Worm (Caenorhabditis elegans) whole organism, L2 larva: ENCODE measurements around the gene F08C6.5.

ENCODE experiments used
- F13H6.1 ChIP-seq: sonication (generic microtip); optimal IDR thresholded peaks from 2 replicates; lab custom pipeline; 2016; ENCODE audit warnings: missing genetic modification characterization, missing compliant biosample characterization
- ceh-82 ChIP-seq: fragments of 150-350 bp; optimal IDR thresholded peaks from 2 replicates; lab custom pipeline; 2014; ENCODE audit warnings: missing biosample characterization, missing genetic modification characterization
- elt-1 ChIP-seq: fragments of 150-350 bp; optimal IDR thresholded peaks from 2 replicates; lab custom pipeline; 2014; ENCODE audit warnings: missing biosample characterization, missing genetic modification characterization
- fos-1 ChIP-seq: fragments of 150-350 bp; optimal IDR thresholded peaks from 2 replicates; lab custom pipeline; 2014; ENCODE audit warnings: missing biosample characterization, missing genetic modification characterization
- lin-39 ChIP-seq: fragments of 150-350 bp; optimal IDR thresholded peaks from 2 replicates; lab custom pipeline; 2014; ENCODE audit warnings: missing biosample characterization, missing genetic modification reagents, missing genetic modification characterization
- nhr-11 ChIP-seq: fragments of 150-350 bp; optimal IDR thresholded peaks from 2 replicates; lab custom pipeline; 2014; ENCODE audit warnings: missing biosample characterization, missing genetic modification characterization
- nhr-25 ChIP-seq: fragments of 150-350 bp; sonication (generic microtip); optimal IDR thresholded peaks from 3 replicates; lab custom pipeline; 2014; ENCODE audit warnings: missing biosample characterization, missing genetic modification characterization
- nhr-6 ChIP-seq: fragments of 150-350 bp; optimal IDR thresholded peaks from 2 replicates; lab custom pipeline; 2014; ENCODE audit warnings: missing biosample characterization, missing genetic modification characterization
- snpc-4 ChIP-seq: fragments of 150-350 bp; optimal IDR thresholded peaks from 2 replicates; lab custom pipeline; 2014; ENCODE audit warnings: missing biosample characterization, missing genetic modification characterization
- unc-55 ChIP-seq: fragments of 150-350 bp; sonication (generic microtip); optimal IDR thresholded peaks from 3 replicates; lab custom pipeline; 2014; ENCODE audit warnings: missing biosample characterization, missing genetic modification reagents, missing genetic modification characterization

- TF ChIP-seq nhr-6 (tag; lab: Kevin White, UChicago): no peak
- TF ChIP-seq F13H6.1 (tag; lab: Kevin White, UChicago): no peak
- no peak for TF ChIP-seq fos-1 (tag; lab: Kevin White, UChicago)
- no peak for TF ChIP-seq ceh-82 (tag; lab: Kevin White, UChicago)
- TF ChIP-seq unc-55 (GFP tag; lab: Kevin White, UChicago): no peak
- TF ChIP-seq snpc-4 (tag; lab: Kevin White, UChicago): no peak
- TF ChIP-seq nhr-25 (tag; lab: Kevin White, UChicago): peak; percentile 26
- TF ChIP-seq lin-39: no peak
- TF ChIP-seq elt-1 (tag; lab: Kevin White, UChicago): no peak
- TF ChIP-seq nhr-11: no peak
These were observed 9.6 kb downstream of the F08C6.5 start for ce11 chrX:7568684-7569289.
